Worm (Caenorhabditis elegans) whole organism, L2 larva: ENCODE data around the gene tpk-1.
A peak's percentile ranks its signal among the peaks of the same experiment; 100 is the strongest.

Experiments
- ZK546.5 ChIP-seq: sonication (generic microtip); optimal IDR thresholded peaks from 2 replicates; lab custom pipeline; 2017; ENCODE audit warnings: missing biosample characterization, missing genetic modification characterization
- alr-1 ChIP-seq: fragments of 150-350 bp; optimal IDR thresholded peaks from 2 replicates; lab custom pipeline; 2014; ENCODE audit warnings: missing biosample characterization, missing genetic modification characterization
- ama-1 ChIP-seq: fragments of 150-350 bp; optimal IDR thresholded peaks from 2 replicates; lab custom pipeline; 2018; ENCODE audit warnings: inconsistent platforms
- crh-2 ChIP-seq: sonication (generic microtip); optimal IDR thresholded peaks from 2 replicates; lab custom pipeline; 2017; ENCODE audit warnings: missing biosample characterization, missing genetic modification characterization
- gmeb-1 ChIP-seq: fragments of 150-350 bp; optimal IDR thresholded peaks from 2 replicates; lab custom pipeline; 2014; ENCODE audit warnings: missing biosample characterization, missing genetic modification characterization
- ztf-11 ChIP-seq: sonication (generic microtip); optimal IDR thresholded peaks from 2 replicates; lab custom pipeline; 2017; ENCODE audit warnings: missing biosample characterization, missing genetic modification characterization

ce11 chrIII:8888956-8889355 lies 23.0 kb upstream of the tpk-1 start, which contains the start of gene ZK637.14:
- peak; percentile 2 for TF ChIP-seq ama-1 (lab: Kevin White, UChicago)
- no peak for TF ChIP-seq ztf-11 (tag; lab: Kevin White, UChicago)
- peak; percentile 49 for TF ChIP-seq gmeb-1 (tag; lab: Kevin White, UChicago)
- TF ChIP-seq ZK546.5 (tag; lab: Kevin White, UChicago), result no peak
- TF ChIP-seq crh-2, result peak; percentile 89
- TF ChIP-seq alr-1, result no peak
